Worm (Caenorhabditis elegans): ENCODE measurements around the gene str-181.
A peak's percentile ranks its signal among the peaks of the same experiment; 100 is the strongest.

The str-181 gene

ce11 chrV:12733465-12734248 lies 15.1 kb upstream of the str-181 start, which contains the start of the genes dhs-21 and xbx-9:
Gene dhs-21, minus strand, starts transcription at chrV:12733645.
Gene xbx-9, plus strand, starts transcription at chrV:12734198.
- TF ChIP-seq ceh-36 (tag; optimal IDR thresholded peaks at IDR 0.05) (no peak), sea-1 (GFP tag; conservative IDR thresholded peaks at IDR 0.05) (no peak), hmg-4 (GFP tag; optimal IDR thresholded peaks at IDR 0.05) (no peak), scrt-1 (GFP tag; IDR thresholded peaks at IDR 0.05) (no peak), pes-1 (GFP tag; IDR thresholded peaks at IDR 0.05) (no peak), tbx-11 (GFP tag; IDR thresholded peaks at IDR 0.05) (no peak)

ce11 chrV:12732734-12733133 lies 14.2 kb upstream of the str-181 start:
- TF ChIP-seq sea-1 (GFP tag; conservative IDR thresholded peaks at IDR 0.05) (no peak), ets-7 (tag; optimal IDR thresholded peaks at IDR 0.05) (no peak), flt-1 (GFP tag; IDR thresholded peaks at IDR 0.05) (no peak), aly-1 (tag; optimal IDR thresholded peaks at IDR 0.05) (no peak), F13C5.2 (tag; optimal IDR thresholded peaks at IDR 0.05) (no peak), ceh-13 (GFP tag; optimal IDR thresholded peaks at IDR 0.05) (no peak), hmbx-1 (tag; optimal IDR thresholded peaks at IDR 0.05) (no peak), tbx-37 (GFP tag; conservative IDR thresholded peaks at IDR 0.05) (no peak), pes-1 (GFP tag; IDR thresholded peaks at IDR 0.05) (no peak)

- no peak for TF ChIP-seq B0310.2 (tag; optimal IDR thresholded peaks at IDR 0.05)
- no peak for TF ChIP-seq F13C5.2 (tag; optimal IDR thresholded peaks at IDR 0.05)
- no peak for TF ChIP-seq flt-1 (GFP tag; IDR thresholded peaks at IDR 0.05)
- TF ChIP-seq hnd-1 (tag; optimal IDR thresholded peaks at IDR 0.05): no peak
- TF ChIP-seq ama-1 (optimal IDR thresholded peaks at IDR 0.05): no peak
- TF ChIP-seq pes-1 (GFP tag; IDR thresholded peaks at IDR 0.05): no peak
- no peak for TF ChIP-seq sea-1 (GFP tag; conservative IDR thresholded peaks at IDR 0.05)
- TF ChIP-seq hmg-4 (GFP tag; optimal IDR thresholded peaks at IDR 0.05): no peak
- TF ChIP-seq ceh-13 (GFP tag; optimal IDR thresholded peaks at IDR 0.05): no peak
- no peak for TF ChIP-seq tbx-37 (GFP tag; conservative IDR thresholded peaks at IDR 0.05)
- TF ChIP-seq ets-7 (tag; optimal IDR thresholded peaks at IDR 0.05): no peak
- no peak for TF ChIP-seq hmbx-1 (tag; optimal IDR thresholded peaks at IDR 0.05)
These were observed 10.7 kb upstream of the str-181 start, which contains the start of gene R11D1.10 for ce11 chrV:12729220-12729619. Gene R11D1.10, plus strand, starts transcription at chrV:12729520.

- TF ChIP-seq hmbx-1 (tag; optimal IDR thresholded peaks at IDR 0.05) (no peak), F13C5.2 (tag; optimal IDR thresholded peaks at IDR 0.05) (peak; percentile 33), flt-1 (GFP tag; IDR thresholded peaks at IDR 0.05) (no peak), ama-1 (optimal IDR thresholded peaks at IDR 0.05) (no peak), ceh-36 (tag; optimal IDR thresholded peaks at IDR 0.05) (no peak)
These were observed 9.6 kb upstream of the str-181 start, which contains the start of the genes rpl-28 and mrpl-49 for ce11 chrV:12728062-12728665. Gene rpl-28, minus strand, starts transcription at chrV:12728112. Gene mrpl-49, plus strand, starts transcription at chrV:12728631.

ce11 chrV:12727104-12727637 lies 8.6 kb upstream of the str-181 start, which contains the start of gene R11D1.13:
Gene R11D1.13, plus strand, starts transcription at chrV:12727154.
- TF ChIP-seq tbx-37 (GFP tag; conservative IDR thresholded peaks at IDR 0.05): no peak
- TF ChIP-seq flt-1 (GFP tag; IDR thresholded peaks at IDR 0.05): no peak
- TF ChIP-seq hnd-1 (tag; optimal IDR thresholded peaks at IDR 0.05): no peak
- TF ChIP-seq scrt-1 (GFP tag; IDR thresholded peaks at IDR 0.05): no peak
- TF ChIP-seq sea-1 (GFP tag; conservative IDR thresholded peaks at IDR 0.05): no peak
- no peak for TF ChIP-seq hmg-4 (GFP tag; optimal IDR thresholded peaks at IDR 0.05)
- no peak for TF ChIP-seq ama-1 (optimal IDR thresholded peaks at IDR 0.05)
- no peak for TF ChIP-seq pes-1 (GFP tag; IDR thresholded peaks at IDR 0.05)
- no peak for TF ChIP-seq hmbx-1 (tag; optimal IDR thresholded peaks at IDR 0.05)
- no peak for TF ChIP-seq tra-4 (tag; optimal IDR thresholded peaks at IDR 0.05)
- TF ChIP-seq B0310.2 (tag; optimal IDR thresholded peaks at IDR 0.05): no peak
- no peak for TF ChIP-seq ceh-36 (tag; optimal IDR thresholded peaks at IDR 0.05)
- TF ChIP-seq ets-7 (tag; optimal IDR thresholded peaks at IDR 0.05): no peak
- no peak for TF ChIP-seq F13C5.2 (tag; optimal IDR thresholded peaks at IDR 0.05)
- TF ChIP-seq ceh-13 (GFP tag; optimal IDR thresholded peaks at IDR 0.05): no peak
- TF ChIP-seq aly-1 (tag; optimal IDR thresholded peaks at IDR 0.05): no peak
- no peak for TF ChIP-seq tbx-11 (GFP tag; IDR thresholded peaks at IDR 0.05)

ce11 chrV:12725893-12726292 lies 7.4 kb upstream of the str-181 start, which contains the start of gene R11D1.12:
Gene R11D1.12, minus strand, starts transcription at chrV:12725993.
- no peak for TF ChIP-seq hmg-4 (GFP tag; optimal IDR thresholded peaks at IDR 0.05)
- TF ChIP-seq pes-1 (GFP tag; IDR thresholded peaks at IDR 0.05): no peak
- no peak for TF ChIP-seq tbx-11 (GFP tag; IDR thresholded peaks at IDR 0.05)
- TF ChIP-seq tbx-37 (GFP tag; conservative IDR thresholded peaks at IDR 0.05): no peak
- TF ChIP-seq tra-4 (tag; optimal IDR thresholded peaks at IDR 0.05): no peak
- TF ChIP-seq flt-1 (GFP tag; IDR thresholded peaks at IDR 0.05): no peak
- no peak for TF ChIP-seq F13C5.2 (tag; optimal IDR thresholded peaks at IDR 0.05)
- no peak for TF ChIP-seq ets-7 (tag; optimal IDR thresholded peaks at IDR 0.05)
- no peak for TF ChIP-seq ceh-36 (tag; optimal IDR thresholded peaks at IDR 0.05)
- no peak for TF ChIP-seq scrt-1 (GFP tag; IDR thresholded peaks at IDR 0.05)
- no peak for TF ChIP-seq ceh-13 (GFP tag; optimal IDR thresholded peaks at IDR 0.05)
- no peak for TF ChIP-seq sea-1 (GFP tag; conservative IDR thresholded peaks at IDR 0.05)
- no peak for TF ChIP-seq aly-1 (tag; optimal IDR thresholded peaks at IDR 0.05)
- no peak for TF ChIP-seq B0310.2 (tag; optimal IDR thresholded peaks at IDR 0.05)
- TF ChIP-seq ama-1 (optimal IDR thresholded peaks at IDR 0.05): no peak
- TF ChIP-seq hnd-1 (tag; optimal IDR thresholded peaks at IDR 0.05): no peak
- TF ChIP-seq hmbx-1 (tag; optimal IDR thresholded peaks at IDR 0.05): no peak

- TF ChIP-seq F13C5.2 (tag; optimal IDR thresholded peaks at IDR 0.05) (no peak), ets-7 (tag; optimal IDR thresholded peaks at IDR 0.05) (no peak), tbx-11 (GFP tag; IDR thresholded peaks at IDR 0.05) (no peak), ama-1 (optimal IDR thresholded peaks at IDR 0.05) (no peak), pes-1 (GFP tag; IDR thresholded peaks at IDR 0.05) (no peak), scrt-1 (GFP tag; IDR thresholded peaks at IDR 0.05) (no peak), hnd-1 (tag; optimal IDR thresholded peaks at IDR 0.05) (no peak), hmbx-1 (tag; optimal IDR thresholded peaks at IDR 0.05) (no peak), ceh-13 (GFP tag; optimal IDR thresholded peaks at IDR 0.05) (no peak), ceh-36 (tag; optimal IDR thresholded peaks at IDR 0.05) (no peak), B0310.2 (tag; optimal IDR thresholded peaks at IDR 0.05) (no peak), flt-1 (GFP tag; IDR thresholded peaks at IDR 0.05) (no peak), aly-1 (tag; optimal IDR thresholded peaks at IDR 0.05) (no peak), tbx-37 (GFP tag; conservative IDR thresholded peaks at IDR 0.05) (no peak), tra-4 (tag; optimal IDR thresholded peaks at IDR 0.05) (no peak), sea-1 (GFP tag; conservative IDR thresholded peaks at IDR 0.05) (no peak), hmg-4 (GFP tag; optimal IDR thresholded peaks at IDR 0.05) (no peak)
These were observed 1.2 kb upstream of the str-181 start, which contains the start of gene R11D1.7 for ce11 chrV:12719713-12720112. Gene R11D1.7, plus strand, starts transcription at chrV:12720013.
